Fruit fly (Drosophila melanogaster) whole organism, prepupa: ENCODE results near the gene galene.

Source experiments
- CG10669 ChIP-seq: fragments of 200-800 bp; sonication (Bioruptor generic); optimal IDR thresholded peaks from 3 replicates; lab custom pipeline; 2018; ENCODE audit warnings: missing biosample characterization, mild to moderate bottlenecking, missing genetic modification characterization, moderate library complexity
- CG11294 ChIP-seq: fragments of 200-800 bp; sonication (Bioruptor generic); IDR thresholded peaks from 2 replicates; pipeline ENCODE4 v1.3.6; 2022; ENCODE audit warnings: missing biosample characterization, missing genetic modification characterization
- CG1621 ChIP-seq: fragments of 200-800 bp; sonication (Bioruptor generic); optimal IDR thresholded peaks from 3 replicates; lab custom pipeline; 2018; ENCODE audit warnings: missing biosample characterization, mild to moderate bottlenecking, missing genetic modification characterization
- CG16779 ChIP-seq: fragments of 200-800 bp; sonication (Bioruptor generic); optimal IDR thresholded peaks from 3 replicates; lab custom pipeline; 2017; ENCODE audit warnings: missing biosample characterization, mild to moderate bottlenecking, missing genetic modification characterization
- CG3032 ChIP-seq: fragments of 200-800 bp; optimal IDR thresholded peaks from 2 replicates; lab custom pipeline; 2019; ENCODE audit warnings: missing biosample characterization, mild to moderate bottlenecking, missing genetic modification characterization, moderate library complexity
- CG32006 ChIP-seq: fragments of 200-800 bp; sonication (Bioruptor generic); optimal IDR thresholded peaks from 3 replicates; lab custom pipeline; 2017; ENCODE audit warnings: missing biosample characterization, mild to moderate bottlenecking, missing genetic modification characterization
- CG3919 ChIP-seq: fragments of 200-800 bp; sonication (Bioruptor generic); optimal IDR thresholded peaks from 3 replicates; lab custom pipeline; 2016; ENCODE audit warnings: missing biosample characterization, missing genetic modification characterization
- CG4318 ChIP-seq: fragments of 200-800 bp; sonication (Bioruptor generic); optimal IDR thresholded peaks from 3 replicates; lab custom pipeline; 2017; ENCODE audit warnings: missing biosample characterization, mild to moderate bottlenecking, missing genetic modification characterization
- CG6163 ChIP-seq: fragments of 200-800 bp; sonication (Bioruptor generic); IDR thresholded peaks from 3 replicates; pipeline ENCODE4 v1.3.6; 2022; ENCODE audit warnings: missing biosample characterization, missing genetic modification characterization
- CG6276 ChIP-seq: fragments of 200-800 bp; sonication (Bioruptor generic); optimal IDR thresholded peaks from 2 replicates; lab custom pipeline; 2017; ENCODE audit warnings: missing biosample characterization, mild to moderate bottlenecking, missing genetic modification characterization
- CG6792 ChIP-seq: fragments of 200-800 bp; sonication (Bioruptor generic); optimal IDR thresholded peaks from 3 replicates; lab custom pipeline; 2016; ENCODE audit warnings: missing biosample characterization, missing genetic modification characterization
- CG6808 ChIP-seq: fragments of 200-800 bp; sonication (Bioruptor generic); optimal IDR thresholded peaks from 3 replicates; lab custom pipeline; 2017; ENCODE audit warnings: missing biosample characterization, missing genetic modification characterization, mild to moderate bottlenecking, moderate library complexity, missing genetic modification reagents
- CG6854 ChIP-seq: fragments of 200-800 bp; sonication (Bioruptor generic); optimal IDR thresholded peaks from 2 replicates; lab custom pipeline; 2017; ENCODE audit warnings: missing biosample characterization, mild to moderate bottlenecking, missing genetic modification characterization
- CG8119 ChIP-seq: fragments of 200-800 bp; sonication (Bioruptor generic); IDR thresholded peaks from 3 replicates; pipeline ENCODE4 v1.3.6; 2022; ENCODE audit warnings: missing biosample characterization, missing genetic modification characterization
- Eip78C ChIP-seq: fragments of 200-800 bp; sonication (Bioruptor generic); peaks from one replicate; lab custom pipeline; 2016; ENCODE audit warnings: missing biosample characterization, missing genetic modification characterization
- Ets96B ChIP-seq: fragments of 200-800 bp; optimal IDR thresholded peaks from 2 replicates; lab custom pipeline; 2019; ENCODE audit warnings: missing biosample characterization, mild to moderate bottlenecking, missing genetic modification characterization, moderate library complexity
- Gug ChIP-seq: fragments of 200-800 bp; sonication (Bioruptor generic); IDR thresholded peaks from 2 replicates; pipeline ENCODE4 v1.3.6; 2022; ENCODE audit warnings: missing biosample characterization, missing genetic modification characterization
- Hr38 ChIP-seq: sonication (Bioruptor generic); optimal IDR thresholded peaks from 2 replicates; lab custom pipeline; 2016; ENCODE audit warnings: missing biosample characterization, missing genetic modification characterization
- Hr4 ChIP-seq: fragments of 200-800 bp; sonication (Bioruptor generic); optimal IDR thresholded peaks from 3 replicates; lab custom pipeline; 2016; ENCODE audit warnings: missing biosample characterization, missing genetic modification characterization
- Met ChIP-seq: fragments of 200-800 bp; sonication (Bioruptor generic); optimal IDR thresholded peaks from 3 replicates; lab custom pipeline; 2016; ENCODE audit warnings: missing biosample characterization, missing genetic modification characterization
- Smox ChIP-seq: fragments of 200-800 bp; sonication (Bioruptor generic); optimal IDR thresholded peaks from 3 replicates; lab custom pipeline; 2016; ENCODE audit warnings: missing biosample characterization, missing genetic modification characterization
- Sox102F ChIP-seq: fragments of 200-800 bp; sonication (Bioruptor generic); optimal IDR thresholded peaks from 2 replicates; lab custom pipeline; 2016; ENCODE audit warnings: missing biosample characterization, mild to moderate bottlenecking, missing genetic modification characterization
- Sox14 ChIP-seq: fragments of 200-800 bp; sonication (Bioruptor generic); optimal IDR thresholded peaks from 3 replicates; lab custom pipeline; 2016; ENCODE audit warnings: missing biosample characterization, missing genetic modification characterization
- Sox15 ChIP-seq: fragments of 200-800 bp; sonication (Bioruptor generic); optimal IDR thresholded peaks from 3 replicates; lab custom pipeline; 2016; ENCODE audit warnings: missing biosample characterization, missing genetic modification characterization
- achi ChIP-seq: fragments of 200-800 bp; sonication (Bioruptor generic); optimal IDR thresholded peaks from 3 replicates; lab custom pipeline; 2016; ENCODE audit warnings: missing biosample characterization, missing genetic modification characterization
- dac ChIP-seq: fragments of 200-800 bp; sonication (Bioruptor generic); optimal IDR thresholded peaks from 2 replicates; lab custom pipeline; 2017; ENCODE audit warnings: missing biosample characterization, mild to moderate bottlenecking, missing genetic modification characterization
- eg ChIP-seq: fragments of 200-800 bp; sonication (Bioruptor generic); IDR thresholded peaks from 3 replicates; pipeline ENCODE4 v1.3.6; 2022; ENCODE audit warnings: missing biosample characterization, missing genetic modification characterization
- esn ChIP-seq: fragments of 200-800 bp; sonication (Bioruptor generic); optimal IDR thresholded peaks from 2 replicates; lab custom pipeline; 2016; ENCODE audit warnings: missing biosample characterization, mild to moderate bottlenecking, missing genetic modification characterization, moderate library complexity
- fd59A ChIP-seq: fragments of 200-800 bp; sonication (Bioruptor generic); optimal IDR thresholded peaks from 2 replicates; lab custom pipeline; 2017; ENCODE audit warnings: missing biosample characterization, mild to moderate bottlenecking, missing genetic modification characterization, missing genetic modification reagents
- salr ChIP-seq, 2 experiments: fragments of 200-800 bp; sonication (Bioruptor generic); optimal IDR thresholded peaks; 3 replicates each; lab custom pipeline; 2016 to 2018; ENCODE audit warnings: missing biosample characterization in 2 of 2, missing genetic modification characterization in 2 of 2, mild to moderate bottlenecking in 1 of 2
- ss ChIP-seq, 2 experiments: fragments of 200-800 bp; sonication (Bioruptor generic); optimal IDR thresholded peaks; 2 replicates in 1 of 2; 3 replicates in 1 of 2; lab custom pipeline; 2017 to 2018; ENCODE audit warnings: mild to moderate bottlenecking in 2 of 2, missing biosample characterization in 2 of 2, missing genetic modification characterization in 2 of 2, moderate library complexity in 1 of 2
- svp ChIP-seq: fragments of 200-800 bp; sonication (Bioruptor generic); peaks from one replicate; lab custom pipeline; 2016; ENCODE audit warnings: missing biosample characterization, missing genetic modification characterization
- topi ChIP-seq: fragments of 200-800 bp; sonication (Bioruptor generic); optimal IDR thresholded peaks from 3 replicates; lab custom pipeline; 2016; ENCODE audit warnings: missing biosample characterization, missing genetic modification characterization

Gene galene

DNA sequence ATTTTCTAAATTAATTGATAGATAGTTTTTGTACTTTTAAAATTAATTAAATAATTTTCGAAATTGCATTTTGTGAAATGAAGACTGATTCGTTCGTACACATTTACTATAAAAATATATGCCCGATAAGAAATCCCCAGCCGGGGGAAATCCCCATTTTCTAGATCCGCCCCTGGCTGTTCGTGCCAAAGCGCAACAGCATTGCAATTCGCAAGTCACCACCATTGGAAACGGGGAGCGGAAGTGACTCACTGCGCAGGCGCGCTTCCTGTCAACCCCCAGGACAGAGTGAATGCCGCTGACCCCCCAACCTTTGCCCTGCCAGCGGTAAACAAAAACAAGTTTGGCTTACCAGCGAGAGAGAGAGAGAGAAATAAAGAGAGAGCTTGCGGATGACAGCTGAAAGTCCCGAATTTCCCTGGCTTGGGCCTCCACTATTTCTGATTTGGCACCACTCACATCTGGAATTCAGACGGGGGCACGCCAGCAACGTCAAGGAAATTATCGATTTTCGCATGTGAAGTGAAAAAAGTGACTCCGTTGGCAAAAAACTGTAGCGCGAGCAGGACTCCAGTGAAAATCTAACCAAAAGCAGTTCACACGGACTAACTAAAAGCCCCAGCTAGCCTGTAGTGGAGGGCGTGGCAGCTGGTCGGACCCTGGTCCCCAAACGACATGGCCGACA, 39.5 kb upstream of the galene start, which contains the start of gene Aplip1:
Aplip1 (plus strand) TSS at position 450 of the 685 bp plus-strand sequence.
- no peak for TF ChIP-seq Met
- TF ChIP-seq Sox14 (GFP tag; lab: Kevin White, UChicago), result no peak
- peak in 1 of 2 experiments; percentile 1 for TF ChIP-seq ss (GFP tag; optimal IDR thresholded peaks at IDR 0.05; lab: Kevin White, UChicago)
- TF ChIP-seq CG10669, result no peak
- peak; percentile 66 for TF ChIP-seq svp
- no peak for TF ChIP-seq Hr38 (GFP tag; lab: Kevin White, UChicago)
- peak; percentile 47 for TF ChIP-seq Eip78C
- TF ChIP-seq achi (GFP tag; lab: Kevin White, UChicago), result peak; percentile 54
- TF ChIP-seq Gug, result no peak
- TF ChIP-seq, all 60 proteins: peak for 4

DNA sequence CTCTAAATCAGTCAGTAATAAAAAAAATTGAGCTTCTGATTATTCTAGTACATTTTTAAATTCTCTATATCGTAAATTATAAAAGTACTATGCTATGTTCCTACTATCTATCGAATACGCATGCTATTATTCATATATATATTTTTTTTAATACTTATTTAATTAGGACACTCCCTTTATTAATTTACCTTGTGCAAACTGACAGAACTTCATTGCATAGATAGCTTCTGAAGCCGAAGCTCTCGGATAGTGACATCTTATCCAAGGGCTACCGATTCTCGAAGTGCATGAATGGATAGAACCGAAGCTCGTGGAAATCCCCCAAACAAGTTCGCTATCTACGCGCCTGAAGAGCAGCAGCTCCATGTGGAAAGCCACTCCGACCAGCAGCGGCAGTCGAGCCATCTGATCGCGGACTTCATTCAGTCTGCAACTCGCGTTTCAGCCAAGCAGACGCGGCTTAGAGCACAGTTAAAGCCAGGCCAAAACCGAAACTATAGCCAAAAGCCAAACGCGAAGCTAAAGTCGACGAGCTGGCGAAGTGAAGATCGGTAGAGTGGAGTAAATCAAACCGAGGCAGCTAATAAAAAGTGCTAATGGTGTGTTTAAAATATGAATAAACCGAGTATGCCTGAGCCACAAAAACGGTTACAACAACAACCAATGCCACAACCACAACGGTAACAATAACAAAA, 35.0 kb upstream of the galene start, which contains the start of gene mwh:
mwh (plus strand) TSS at position 430 of the 695 bp plus-strand sequence.
- TF ChIP-seq dac (GFP tag; lab: Kevin White, UChicago) (peak; percentile 60), CG3032 (tag; lab: Kevin White, UChicago) (no peak), Sox102F (GFP tag; lab: Kevin White, UChicago) (no peak), CG8119 (GFP tag; lab: Robert Waterston, UW) (0 out of 3 replicates have a peak, but pooled peaks have one; percentile 31), CG11294 (GFP tag; lab: Robert Waterston, UW) (no peak), ss (GFP tag; optimal IDR thresholded peaks at IDR 0.05; lab: Kevin White, UChicago) (no peak), Smox (GFP tag; lab: Kevin White, UChicago) (no peak), eg (GFP tag; lab: Robert Waterston, UW) (0 out of 3 replicates have a peak, but pooled peaks have one; percentile 31), CG3919 (no peak), CG6163 (GFP tag; lab: Robert Waterston, UW) (peak; percentile 30; the same call in 1 of the 3 replicates), CG16779 (tag; lab: Kevin White, UChicago) (no peak), salr (GFP tag; optimal IDR thresholded peaks at IDR 0.05; lab: Kevin White, UChicago) (peak in 1 of 2 experiments; percentile 35), svp (no peak), CG1621 (tag; lab: Kevin White, UChicago) (no peak), CG6854 (no peak), esn (GFP tag; lab: Kevin White, UChicago) (no peak), Hr4 (peak; percentile 53), Sox15 (GFP tag; lab: Kevin White, UChicago) (no peak), Ets96B (no peak), CG4318 (GFP tag; lab: Kevin White, UChicago) (peak; percentile 72), CG6808 (no peak), fd59A (GFP tag; lab: Kevin White, UChicago) (no peak), CG6276 (GFP tag; lab: Kevin White, UChicago) (peak; percentile 4), Eip78C (peak; percentile 36), CG32006 (peak; percentile 86), CG6792 (GFP tag; lab: Kevin White, UChicago) (no peak), topi (GFP tag; lab: Kevin White, UChicago) (no peak)

DNA sequence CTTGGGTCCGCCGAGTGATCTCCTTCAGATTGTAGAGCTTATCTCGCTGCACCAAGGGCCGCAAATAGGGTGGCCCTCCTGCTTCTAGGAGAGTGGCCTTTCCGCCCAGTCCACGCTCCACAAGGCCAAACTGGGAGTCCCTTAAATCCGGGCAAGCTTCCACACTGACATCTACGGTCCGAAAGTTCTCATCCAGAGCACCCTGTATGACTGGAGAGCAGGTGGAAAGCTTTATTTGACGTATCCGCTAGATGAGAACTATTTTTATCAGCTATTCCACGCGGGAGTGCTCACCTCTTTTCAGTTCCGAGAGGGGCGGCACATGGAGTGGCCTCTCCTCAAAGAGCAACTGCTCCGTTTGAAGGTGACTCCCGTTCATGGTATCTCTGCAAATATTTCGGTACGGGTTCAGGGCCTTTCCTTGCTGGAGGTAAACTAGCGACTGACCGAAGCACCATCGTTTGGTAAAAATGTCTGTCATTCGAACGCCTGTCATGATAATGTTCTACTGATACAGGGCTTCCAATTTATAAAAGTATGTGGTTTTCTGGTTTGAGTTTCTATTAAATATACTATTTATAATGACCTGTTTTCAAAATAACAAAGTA, 32.8 kb upstream of the galene start, which contains the start of gene meep:
meep (minus strand) TSS at position 449 of the 608 bp plus-strand sequence.
- peak; percentile 70 for TF ChIP-seq svp
- no peak for TF ChIP-seq CG6163 (GFP tag; lab: Robert Waterston, UW)
